Fruit fly (Drosophila melanogaster): ENCODE data around the gene mts.

mts gene

dm6 chr2L:7879292-7879894 is 51.9 kb downstream of the mts start, which contains the start of gene spz3:
TSS of gene spz3 (minus strand) at chr2L:7879552.
- TF ChIP-seq N (GFP tag; optimal IDR thresholded peaks at IDR 0.05) (no peak), br (GFP tag; optimal IDR thresholded peaks at IDR 0.05) (no peak), usp (GFP tag; optimal IDR thresholded peaks at IDR 0.05) (no peak), psq (GFP tag; optimal IDR thresholded peaks at IDR 0.05) (no peak), dl (GFP tag; optimal IDR thresholded peaks at IDR 0.05; ENCODE audit: insufficient read depth in 1 of 2, partially characterized antibody in 2 of 2) (no peak), Vsx2 (GFP tag; optimal IDR thresholded peaks at IDR 0.05; ENCODE audit: partially characterized antibody) (no peak), Hr83 (GFP tag; optimal IDR thresholded peaks at IDR 0.05; ENCODE audit: poor library complexity, severe bottlenecking) (no peak), dsf (GFP tag; optimal IDR thresholded peaks at IDR 0.05; ENCODE audit: borderline replicate concordance) (no peak), GATAd (GFP tag; optimal IDR thresholded peaks at IDR 0.05) (no peak), CG9705 (GFP tag; optimal IDR thresholded peaks at IDR 0.05) (no peak), sage (GFP tag; optimal IDR thresholded peaks at IDR 0.05) (peak; percentile 13), Dif (GFP tag; optimal IDR thresholded peaks at IDR 0.05; ENCODE audit: partially characterized antibody) (peak; percentile 8), Dfd (GFP tag; optimal IDR thresholded peaks at IDR 0.05) (no peak), h (GFP tag; optimal IDR thresholded peaks at IDR 0.05) (peak; percentile 25), woc (GFP tag; optimal IDR thresholded peaks at IDR 0.05) (peak; percentile 2), rgr (GFP tag; optimal IDR thresholded peaks at IDR 0.05) (no peak), fru (GFP tag; optimal IDR thresholded peaks at IDR 0.05) (no peak), foxo (GFP tag; optimal IDR thresholded peaks at IDR 0.05) (no peak), brk (GFP tag; optimal IDR thresholded peaks at IDR 0.05) (no peak), Rel (GFP tag; optimal IDR thresholded peaks at IDR 0.05) (no peak), Rel (tag; optimal IDR thresholded peaks at IDR 0.05) (peak; percentile 35), HLH106 (tag; optimal IDR thresholded peaks at IDR 0.05) (no peak), Hr78 (GFP tag; optimal IDR thresholded peaks at IDR 0.05) (no peak), CrebA (GFP tag; optimal IDR thresholded peaks at IDR 0.05; ENCODE audit: borderline replicate concordance) (peak; percentile 50), tai (GFP tag; optimal IDR thresholded peaks at IDR 0.05) (no peak), Myc (optimal IDR thresholded peaks at IDR 0.05) (no peak), lola (GFP tag; optimal IDR thresholded peaks at IDR 0.05) (no peak), Hnf4 (GFP tag; optimal IDR thresholded peaks at IDR 0.05) (no peak), Sp1 (GFP tag; optimal IDR thresholded peaks at IDR 0.05) (peak; percentile 74), dmrt93B (GFP tag; optimal IDR thresholded peaks at IDR 0.05) (no peak)

dm6 chr2L:7880458-7880857 is 53.0 kb downstream of the mts start:
- TF ChIP-seq lola (GFP tag; optimal IDR thresholded peaks at IDR 0.05) (no peak), dl (GFP tag; optimal IDR thresholded peaks at IDR 0.05; ENCODE audit: insufficient read depth in 1 of 2, partially characterized antibody in 2 of 2) (peak; percentile 39 to 54), fru (GFP tag; optimal IDR thresholded peaks at IDR 0.05) (peak; percentile 36), Dif (GFP tag; optimal IDR thresholded peaks at IDR 0.05; ENCODE audit: partially characterized antibody) (peak; percentile 27), usp (GFP tag; optimal IDR thresholded peaks at IDR 0.05) (no peak), Vsx2 (GFP tag; optimal IDR thresholded peaks at IDR 0.05; ENCODE audit: partially characterized antibody) (peak; percentile 10), woc (GFP tag; optimal IDR thresholded peaks at IDR 0.05) (peak; percentile 17)
